Worm (Caenorhabditis elegans) whole organism, midembryonic: ENCODE results near the gene cyp-13A12.

Experiments
- T22C8.4 ChIP-seq: fragments of 200-800 bp; sonication (Bioruptor generic); IDR thresholded peaks from 2 replicates; pipeline ENCODE4 v1.3.6; 2022; ENCODE audit warnings: missing genetic modification characterization, missing compliant biosample characterization
- cog-1 ChIP-seq: sonication (generic microtip); optimal IDR thresholded peaks from 2 replicates; lab custom pipeline; 2016; ENCODE audit warnings: missing genetic modification characterization, missing compliant biosample characterization
- flt-1 ChIP-seq: fragments of 200-800 bp; sonication (Bioruptor generic); IDR thresholded peaks from 2 replicates; pipeline ENCODE4 v1.3.6; 2022; ENCODE audit warnings: missing genetic modification characterization, missing compliant biosample characterization
- klf-2 ChIP-seq: fragments of 200-800 bp; sonication (Bioruptor generic); conservative IDR thresholded peaks from 2 replicates; pipeline ENCODE4 v1.3.6; 2022; ENCODE audit warnings: missing genetic modification reagents, missing genetic modification characterization, missing compliant biosample characterization
- med-1 ChIP-seq: sonication (generic microtip); optimal IDR thresholded peaks from 2 replicates; lab custom pipeline; 2017; ENCODE audit warnings: missing genetic modification characterization, mild to moderate bottlenecking, missing compliant biosample characterization, antibody characterized with exemption, missing genetic modification reagents; ENCODE audit not compliant: insufficient read depth
- ref-1 ChIP-seq: fragments of 200-800 bp; sonication (Bioruptor generic); conservative IDR thresholded peaks from 2 replicates; pipeline ENCODE4 v1.3.6; 2022; ENCODE audit warnings: missing genetic modification reagents, missing genetic modification characterization, missing compliant biosample characterization
- tab-1 ChIP-seq: fragments of 200-800 bp; sonication (Bioruptor generic); IDR thresholded peaks from 2 replicates; pipeline ENCODE4 v1.3.6; 2022; ENCODE audit warnings: missing genetic modification characterization, missing compliant biosample characterization
- ztf-23 ChIP-seq: fragments of 200-800 bp; sonication (Bioruptor generic); IDR thresholded peaks from 2 replicates; pipeline ENCODE4 v1.3.6; 2022; ENCODE audit warnings: missing genetic modification reagents, missing genetic modification characterization, missing compliant biosample characterization
- ztf-29 ChIP-seq: fragments of 200-800 bp; sonication (Bioruptor generic); IDR thresholded peaks from 2 replicates; pipeline ENCODE4 v1.3.6; 2022; ENCODE audit warnings: missing genetic modification reagents, missing genetic modification characterization, missing compliant biosample characterization

Gene cyp-13A12

ce11 chrIII:13069416-13069815 is 45.1 kb downstream of the cyp-13A12 start:
- TF ChIP-seq med-1 (GFP tag; lab: Kevin White, UChicago) (no peak), tab-1 (GFP tag; lab: Robert Waterston, UW) (no peak), flt-1 (GFP tag; lab: Robert Waterston, UW) (no peak), ztf-23 (GFP tag; lab: Robert Waterston, UW) (no peak), cog-1 (tag; lab: Kevin White, UChicago) (no peak), ztf-29 (no peak), klf-2 (GFP tag; lab: Robert Waterston, UW) (no peak), T22C8.4 (no peak), ref-1 (no peak)

- TF ChIP-seq med-1 (GFP tag; lab: Kevin White, UChicago) (peak; percentile 3), klf-2 (GFP tag; lab: Robert Waterston, UW) (no peak), cog-1 (tag; lab: Kevin White, UChicago) (peak; percentile 98), ztf-29 (peak; percentile 81; the same call in 1 of the 2 replicates), T22C8.4 (peak; percentile 56; the same call in 1 of the 2 replicates), tab-1 (GFP tag; lab: Robert Waterston, UW) (no peak), flt-1 (GFP tag; lab: Robert Waterston, UW) (peak; percentile 91), ztf-23 (GFP tag; lab: Robert Waterston, UW) (peak; percentile 86), ref-1 (no peak)
These were observed 46.3 kb downstream of the cyp-13A12 start, which contains the start of gene Y39E4B.6 for ce11 chrIII:13070548-13071050. Gene Y39E4B.6 (plus strand): TSS chrIII:13070756.

- TF ChIP-seq T22C8.4 (no peak), flt-1 (GFP tag; lab: Robert Waterston, UW) (0 out of 2 replicates have a peak, but pooled peaks have one; percentile 17)
These were observed 47.3 kb downstream of the cyp-13A12 start for ce11 chrIII:13071432-13072259.
